Worm (Caenorhabditis elegans) whole organism, young adult: ENCODE measurements around the gene hlh-1.

Experiments used
- C17E4.6 ChIP-seq: fragments of 200-800 bp; sonication (Bioruptor generic); IDR thresholded peaks from 2 replicates; pipeline ENCODE4 v1.3.6; 2022; ENCODE audit warnings: missing genetic modification reagents, missing genetic modification characterization, missing compliant biosample characterization
- D2030.7 ChIP-seq: fragments of 200-800 bp; sonication (Bioruptor generic); IDR thresholded peaks from 2 replicates; pipeline ENCODE4 v1.3.6; 2022; ENCODE audit warnings: missing genetic modification reagents, missing genetic modification characterization, missing compliant biosample characterization
- F33H1.4 ChIP-seq: fragments of 200-800 bp; sonication (Bioruptor generic); IDR thresholded peaks from 2 replicates; pipeline ENCODE4 v1.3.6; 2022; ENCODE audit warnings: missing genetic modification reagents, missing genetic modification characterization, missing compliant biosample characterization
- F52B5.7 ChIP-seq: sonication (generic microtip); optimal IDR thresholded peaks from 2 replicates; lab custom pipeline; 2016; ENCODE audit warnings: mild to moderate bottlenecking, missing genetic modification characterization, missing compliant biosample characterization
- F57A8.1 ChIP-seq: fragments of 200-800 bp; sonication (Bioruptor generic); optimal IDR thresholded peaks from 2 replicates; lab custom pipeline; 2018; ENCODE audit warnings: mild to moderate bottlenecking, missing genetic modification characterization, moderate library complexity, missing compliant biosample characterization
- T07F8.4 ChIP-seq: sonication (generic microtip); optimal IDR thresholded peaks from 2 replicates; lab custom pipeline; 2016; ENCODE audit warnings: mild to moderate bottlenecking, missing genetic modification characterization, moderate library complexity, missing compliant biosample characterization
- bed-2 ChIP-seq: fragments of 200-800 bp; sonication (Bioruptor generic); IDR thresholded peaks from 2 replicates; pipeline ENCODE4 v1.3.6; 2022; ENCODE audit warnings: missing genetic modification reagents, missing genetic modification characterization, missing compliant biosample characterization
- ceh-100 ChIP-seq: fragments of 200-800 bp; sonication (Bioruptor generic); IDR thresholded peaks from 2 replicates; pipeline ENCODE4 v1.3.6; 2022; ENCODE audit warnings: missing genetic modification reagents, missing genetic modification characterization, missing compliant biosample characterization
- ceh-27 ChIP-seq: fragments of 200-800 bp; sonication (Bioruptor generic); optimal IDR thresholded peaks from 2 replicates; lab custom pipeline; 2018; ENCODE audit warnings: mild to moderate bottlenecking, missing genetic modification characterization, moderate library complexity, missing compliant biosample characterization
- ceh-58 ChIP-seq: fragments of 200-800 bp; sonication (Bioruptor generic); IDR thresholded peaks from 2 replicates; pipeline ENCODE4 v1.3.6; 2022; ENCODE audit warnings: missing genetic modification characterization, missing compliant biosample characterization
- efl-1 ChIP-seq: fragments of 150-350 bp; optimal IDR thresholded peaks from 2 replicates; lab custom pipeline; 2014; ENCODE audit warnings: missing biosample characterization, missing genetic modification reagents, missing genetic modification characterization
- egl-44 ChIP-seq: fragments of 200-800 bp; sonication (Bioruptor generic); IDR thresholded peaks from 2 replicates; pipeline ENCODE4 v1.3.6; 2022; ENCODE audit warnings: missing genetic modification reagents, missing genetic modification characterization, missing compliant biosample characterization
- lag-1 ChIP-seq: fragments of 200-800 bp; sonication (Bioruptor generic); IDR thresholded peaks from 2 replicates; pipeline ENCODE4 v1.3.6; 2022; ENCODE audit warnings: missing genetic modification reagents, missing genetic modification characterization, missing compliant biosample characterization
- lin-35 ChIP-seq, 3 experiments: fragments of 150-350 bp in 2 of 3; sonication (generic microtip) in 1 of 3; optimal IDR thresholded peaks; 2 replicates each; lab custom pipeline; 2014 to 2018; ENCODE audit warnings: missing biosample characterization in 3 of 3, missing genetic modification characterization in 3 of 3, missing genetic modification reagents in 3 of 3
- lin-54 ChIP-seq: fragments of 200-800 bp; sonication (Bioruptor generic); optimal IDR thresholded peaks from 2 replicates; lab custom pipeline; 2018; ENCODE audit warnings: mild to moderate bottlenecking, missing genetic modification characterization, missing compliant biosample characterization
- lsl-1 ChIP-seq: fragments of 200-800 bp; sonication (Bioruptor generic); optimal IDR thresholded peaks from 2 replicates; lab custom pipeline; 2018; ENCODE audit warnings: mild to moderate bottlenecking, missing genetic modification characterization, moderate library complexity, missing compliant biosample characterization
- lsy-27 ChIP-seq: sonication (generic microtip); optimal IDR thresholded peaks from 2 replicates; lab custom pipeline; 2017; ENCODE audit warnings: missing genetic modification characterization, mild to moderate bottlenecking, missing compliant biosample characterization, antibody characterized with exemption, missing genotype, borderline replicate concordance; ENCODE audit not compliant: insufficient read depth
- madf-6 ChIP-seq: fragments of 200-800 bp; sonication (Bioruptor generic); IDR thresholded peaks from 2 replicates; pipeline ENCODE4 v1.3.6; 2022; ENCODE audit warnings: missing genetic modification reagents, missing genetic modification characterization, missing compliant biosample characterization
- madf-8 ChIP-seq: fragments of 200-800 bp; sonication (Bioruptor generic); conservative IDR thresholded peaks from 2 replicates; pipeline ENCODE4 v1.3.6; 2022; ENCODE audit warnings: missing genetic modification reagents, missing genetic modification characterization, missing compliant biosample characterization
- mcd-1 ChIP-seq: fragments of 200-800 bp; sonication (Bioruptor generic); IDR thresholded peaks from 2 replicates; pipeline ENCODE4 v1.3.6; 2022; ENCODE audit warnings: missing genetic modification reagents, missing genetic modification characterization, missing compliant biosample characterization
- mxl-1 ChIP-seq: sonication (generic microtip); optimal IDR thresholded peaks from 2 replicates; lab custom pipeline; 2016; ENCODE audit warnings: missing genetic modification characterization, missing compliant biosample characterization
- nfya-1 ChIP-seq: sonication (generic microtip); optimal IDR thresholded peaks from 2 replicates; lab custom pipeline; 2017; ENCODE audit warnings: antibody characterized with exemption, missing compliant biosample characterization, missing genetic modification characterization, borderline replicate concordance; ENCODE audit not compliant: insufficient read depth
- nhr-120 ChIP-seq: fragments of 200-800 bp; sonication (Bioruptor generic); IDR thresholded peaks from 2 replicates; pipeline ENCODE4 v1.3.6; 2022; ENCODE audit warnings: missing genetic modification characterization, missing compliant biosample characterization
- nhr-90 ChIP-seq: sonication (generic microtip); optimal IDR thresholded peaks from 2 replicates; lab custom pipeline; 2016; ENCODE audit warnings: missing genotype, mild to moderate bottlenecking, missing genetic modification characterization, missing compliant biosample characterization
- pbrm-1 ChIP-seq: fragments of 200-800 bp; sonication (Bioruptor generic); IDR thresholded peaks from 2 replicates; pipeline ENCODE4 v1.3.6; 2022; ENCODE audit warnings: missing genetic modification reagents, missing genetic modification characterization, missing compliant biosample characterization
- rcor-1 ChIP-seq: fragments of 200-800 bp; sonication (Bioruptor generic); IDR thresholded peaks from 2 replicates; pipeline ENCODE4 v1.3.6; 2022; ENCODE audit warnings: missing genetic modification reagents, missing genetic modification characterization, missing compliant biosample characterization
- repo-1 ChIP-seq: sonication (generic microtip); optimal IDR thresholded peaks from 2 replicates; lab custom pipeline; 2017; ENCODE audit warnings: mild to moderate bottlenecking, missing genetic modification characterization, missing compliant biosample characterization
- sdz-38 ChIP-seq: sonication (generic microtip); optimal IDR thresholded peaks from 2 replicates; lab custom pipeline; 2016; ENCODE audit warnings: missing genotype, missing genetic modification characterization, missing compliant biosample characterization
- tbp1 ChIP-seq: fragments of 200-800 bp; sonication (Bioruptor generic); optimal IDR thresholded peaks from 2 replicates; lab custom pipeline; 2018; ENCODE audit warnings: mild to moderate bottlenecking, missing genetic modification characterization, missing compliant biosample characterization
- tlf-1 ChIP-seq: fragments of 200-800 bp; sonication (Bioruptor generic); optimal IDR thresholded peaks from 2 replicates; lab custom pipeline; 2018; ENCODE audit warnings: mild to moderate bottlenecking, missing genetic modification characterization, missing compliant biosample characterization
- unc-62 ChIP-seq: fragments of 150-350 bp; optimal IDR thresholded peaks from 2 replicates; lab custom pipeline; 2014; ENCODE audit warnings: missing biosample characterization, missing genetic modification reagents, missing genetic modification characterization
- xnd-1 ChIP-seq: sonication (generic microtip); optimal IDR thresholded peaks from 2 replicates; lab custom pipeline; 2016; ENCODE audit warnings: missing genotype, missing genetic modification reagents, missing genetic modification characterization, missing compliant biosample characterization
- zim-3 ChIP-seq: sonication (generic microtip); optimal IDR thresholded peaks from 2 replicates; lab custom pipeline; 2017; ENCODE audit warnings: mild to moderate bottlenecking, missing genetic modification characterization, moderate library complexity, missing compliant biosample characterization

Gene hlh-1

ce11 chrII:4470972-4471645 lies 47.3 kb upstream of the hlh-1 start, which contains the start of gene W06B4.1 (continued):
- TF ChIP-seq rcor-1 (GFP tag; lab: Robert Waterston, UW) = peak; percentile 46; the same call in 1 of the 2 replicates
- 0 out of 2 replicates have a peak, but pooled peaks have one; percentile 35 for TF ChIP-seq C17E4.6
- TF ChIP-seq D2030.7 (GFP tag; lab: Robert Waterston, UW) = peak; percentile 87

DNA sequence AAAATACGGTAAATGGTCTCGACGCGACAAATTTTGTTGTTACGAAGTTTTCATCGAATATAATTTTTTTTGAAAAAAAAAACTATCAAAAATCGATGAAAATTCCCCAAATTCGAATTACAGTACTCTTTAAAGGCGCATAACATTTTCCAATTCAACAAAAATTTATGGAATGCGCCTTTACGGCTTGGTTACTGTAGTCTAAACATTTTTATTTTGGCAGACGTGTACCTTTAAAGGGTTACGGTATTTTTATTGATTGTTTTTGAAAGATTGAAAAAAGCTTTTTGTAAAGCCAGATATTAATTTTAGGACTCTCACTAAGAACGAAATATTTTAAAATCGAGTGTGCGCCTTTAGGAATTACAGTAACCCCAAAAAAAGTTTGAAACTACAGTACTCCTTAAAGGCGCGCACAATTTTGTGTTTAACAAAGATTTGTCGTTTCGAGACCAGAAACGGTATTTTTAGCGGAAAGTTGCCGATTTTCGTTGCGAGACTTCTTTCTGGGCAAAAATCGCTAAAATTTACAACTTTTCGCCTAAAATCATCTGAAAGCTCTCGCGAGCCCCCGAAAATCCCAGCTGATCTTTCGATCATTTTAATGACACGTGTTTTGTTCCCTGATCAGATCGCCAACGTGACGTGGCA lies 44.2 kb upstream of the hlh-1 start:
- TF ChIP-seq ceh-27 (GFP tag; lab: Kevin White, UChicago) (no peak), F33H1.4 (GFP tag; lab: Robert Waterston, UW) (peak; percentile 67), efl-1 (GFP tag; lab: Kevin White, UChicago) (peak; percentile 10), sdz-38 (no peak), madf-6 (GFP tag; lab: Robert Waterston, UW) (peak; percentile 89), repo-1 (tag; lab: Kevin White, UChicago) (no peak), xnd-1 (tag; lab: Kevin White, UChicago) (peak; percentile 65), ceh-100 (GFP tag; lab: Robert Waterston, UW) (no peak), madf-8 (GFP tag; lab: Robert Waterston, UW) (peak; percentile 75), tlf-1 (no peak), lsl-1 (GFP tag; lab: Kevin White, UChicago) (peak; percentile 97), lin-54 (peak; percentile 39)

DNA sequence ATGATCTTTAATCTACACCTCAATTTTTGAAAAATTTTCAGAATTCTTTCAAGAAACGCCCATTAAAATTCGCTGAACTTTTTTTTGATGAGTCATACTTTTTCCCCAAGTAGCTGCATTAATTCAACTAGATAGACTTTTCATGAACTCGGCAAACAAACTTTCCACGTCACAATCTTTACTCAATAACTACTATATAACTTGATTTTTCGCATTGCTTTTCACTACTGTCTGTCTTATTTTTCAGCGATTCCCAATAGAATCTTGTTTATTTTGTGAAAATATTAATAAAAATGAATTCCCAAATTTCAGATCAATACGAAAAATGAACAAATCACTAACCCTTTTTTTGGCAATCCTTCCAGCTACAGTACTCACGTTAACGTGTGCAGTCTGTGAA lies 40.1 kb upstream of the hlh-1 start, which contains the start of gene T05C1.1:
TSS of gene T05C1.1 (plus strand) at position 301 of the 400 bp plus-strand sequence.
- TF ChIP-seq efl-1 (GFP tag; lab: Kevin White, UChicago) (no peak), nhr-120 (GFP tag; lab: Robert Waterston, UW) (no peak), nfya-1 (tag; lab: Kevin White, UChicago) (no peak), lag-1 (no peak), nhr-90 (tag; lab: Kevin White, UChicago) (no peak), F57A8.1 (GFP tag; lab: Kevin White, UChicago) (no peak), mcd-1 (GFP tag; lab: Robert Waterston, UW) (no peak), rcor-1 (GFP tag; lab: Robert Waterston, UW) (no peak), repo-1 (tag; lab: Kevin White, UChicago) (no peak), lin-35 (GFP tag; optimal IDR thresholded peaks at IDR 0.05; lab: Kevin White, UChicago) (no peak), pbrm-1 (no peak), ceh-58 (GFP tag; lab: Robert Waterston, UW) (no peak), T07F8.4 (tag; lab: Kevin White, UChicago) (no peak), bed-2 (GFP tag; lab: Robert Waterston, UW) (no peak), mxl-1 (tag; lab: Kevin White, UChicago) (no peak), zim-3 (tag; lab: Kevin White, UChicago) (no peak)

ce11 chrII:4482021-4482420 lies 36.4 kb upstream of the hlh-1 start, which contains the start of gene T05C1.2:
Gene T05C1.2, minus strand, starts transcription at chrII:4482121.
- TF ChIP-seq ceh-100 (GFP tag; lab: Robert Waterston, UW) (no peak), unc-62 (GFP tag; lab: Kevin White, UChicago) (no peak), lsy-27 (no peak), F52B5.7 (tag; lab: Kevin White, UChicago) (no peak), egl-44 (GFP tag; lab: Robert Waterston, UW) (no peak), tbp1 (GFP tag; lab: Kevin White, UChicago) (no peak)
